Fruit fly (Drosophila melanogaster) whole organism, embryonic: ENCODE results near the gene CG12507.
A peak's percentile ranks its signal among the peaks of the same experiment; 100 is the strongest.

Experiments
- Atf6 ChIP-seq: fragments of 200-800 bp; sonication (Bioruptor generic); IDR thresholded peaks from 2 replicates; pipeline ENCODE4 v1.3.6; 2022; ENCODE audit warnings: missing biosample characterization, missing genetic modification characterization
- Awh ChIP-seq: fragments of 200-800 bp; sonication (Bioruptor generic); IDR thresholded peaks from 2 replicates; pipeline ENCODE4, ENCODE4 v1.3.6; 2022; ENCODE audit warnings: missing biosample characterization, missing genetic modification characterization
- B-H1 ChIP-seq: fragments of 200-800 bp; sonication (Bioruptor generic); IDR thresholded peaks from 3 replicates; pipeline ENCODE4 v1.3.6; 2022; ENCODE audit warnings: missing biosample characterization, missing genetic modification characterization
- Blimp-1 ChIP-seq: fragments of 200-800 bp; sonication (Bioruptor generic); optimal IDR thresholded peaks from 3 replicates; lab custom pipeline; 2018; ENCODE audit warnings: missing biosample characterization, missing genetic modification characterization, mild to moderate bottlenecking, moderate library complexity, missing genetic modification reagents
- CG10321 ChIP-seq: fragments of 200-800 bp; sonication (Bioruptor generic); IDR thresholded peaks from 2 replicates; pipeline ENCODE4 v1.3.6; 2022; ENCODE audit warnings: missing biosample characterization, missing genetic modification characterization
- CG10543 ChIP-seq: fragments of 200-800 bp; sonication (Bioruptor generic); optimal IDR thresholded peaks from 3 replicates; lab custom pipeline; 2017; ENCODE audit warnings: missing biosample characterization, mild to moderate bottlenecking, missing genetic modification characterization, moderate library complexity
- CG10565 ChIP-seq: fragments of 200-800 bp; sonication (Bioruptor generic); optimal IDR thresholded peaks from 3 replicates; lab custom pipeline; 2016; ENCODE audit warnings: missing biosample characterization, mild to moderate bottlenecking, missing genetic modification characterization
- CG11085 ChIP-seq: fragments of 200-800 bp; sonication (Bioruptor generic); IDR thresholded peaks from 2 replicates; pipeline ENCODE4 v1.3.6; 2022; ENCODE audit warnings: missing biosample characterization, missing genetic modification characterization
- CG11247 ChIP-seq: fragments of 200-800 bp; sonication (Bioruptor generic); IDR thresholded peaks from 2 replicates; pipeline ENCODE4 v1.3.6; 2022; ENCODE audit warnings: missing biosample characterization, missing genetic modification characterization
- CG11696 ChIP-seq: fragments of 200-800 bp; sonication (Bioruptor generic); IDR thresholded peaks from 2 replicates; pipeline ENCODE4 v1.3.6; 2022; ENCODE audit warnings: missing biosample characterization, missing genetic modification characterization
- CG12769 ChIP-seq: fragments of 200-800 bp; sonication (Bioruptor generic); optimal IDR thresholded peaks from 2 replicates; lab custom pipeline; 2019; ENCODE audit warnings: missing biosample characterization, mild to moderate bottlenecking, missing genetic modification characterization, moderate library complexity
- CG13296 ChIP-seq: fragments of 200-800 bp; sonication (Bioruptor generic); optimal IDR thresholded peaks from 3 replicates; lab custom pipeline; 2018; ENCODE audit warnings: missing biosample characterization, mild to moderate bottlenecking, missing genetic modification characterization
- CG14710 ChIP-seq: fragments of 200-800 bp; sonication (Bioruptor generic); optimal IDR thresholded peaks from 3 replicates; lab custom pipeline; 2019; ENCODE audit warnings: missing biosample characterization, mild to moderate bottlenecking, missing genetic modification characterization, moderate library complexity
- CG1647 ChIP-seq: fragments of 200-800 bp; sonication (Bioruptor generic); optimal IDR thresholded peaks from 3 replicates; lab custom pipeline; 2016; ENCODE audit warnings: missing biosample characterization, missing genetic modification characterization
- CG16779 ChIP-seq: fragments of 200-800 bp; sonication (Bioruptor generic); IDR thresholded peaks from 2 replicates; pipeline ENCODE4 v1.3.6; 2022; ENCODE audit warnings: missing biosample characterization, missing genetic modification characterization
- CG17568 ChIP-seq: fragments of 200-800 bp; sonication (Bioruptor generic); optimal IDR thresholded peaks from 2 replicates; lab custom pipeline; 2018; ENCODE audit warnings: missing biosample characterization, mild to moderate bottlenecking, missing genetic modification characterization, moderate library complexity
- CG17829 ChIP-seq: fragments of 200-800 bp; optimal IDR thresholded peaks from 2 replicates; lab custom pipeline; 2019; ENCODE audit warnings: missing biosample characterization, mild to moderate bottlenecking, missing genetic modification characterization, moderate library complexity
- CG2678 ChIP-seq: fragments of 200-800 bp; sonication (Bioruptor generic); optimal IDR thresholded peaks from 3 replicates; lab custom pipeline; 2019; ENCODE audit warnings: missing biosample characterization, mild to moderate bottlenecking, missing genetic modification characterization, moderate library complexity
- CG4820 ChIP-seq: fragments of 200-800 bp; sonication (Bioruptor generic); optimal IDR thresholded peaks from 3 replicates; lab custom pipeline; 2016; ENCODE audit warnings: missing biosample characterization, missing genetic modification characterization
- CG9932 ChIP-seq: fragments of 200-800 bp; sonication (Bioruptor generic); IDR thresholded peaks from 2 replicates; pipeline ENCODE4 v1.3.6; 2022; ENCODE audit warnings: missing biosample characterization, missing genetic modification characterization
- D19A ChIP-seq: fragments of 200-800 bp; optimal IDR thresholded peaks from 3 replicates; lab custom pipeline; 2019; ENCODE audit warnings: missing biosample characterization, mild to moderate bottlenecking, missing genetic modification characterization, moderate library complexity
- Dip2 ChIP-seq: fragments of 200-800 bp; sonication (Bioruptor generic); IDR thresholded peaks from 2 replicates; pipeline ENCODE4 v1.3.6; 2022; ENCODE audit warnings: missing biosample characterization, missing genetic modification characterization
- Dll ChIP-seq: fragments of 200-800 bp; sonication (Bioruptor generic); IDR thresholded peaks from 4 replicates; pipeline ENCODE4 v1.3.6; 2022; ENCODE audit warnings: missing biosample characterization, missing genetic modification characterization; ENCODE audit not compliant: partially characterized antibody
- HLH4C ChIP-seq: fragments of 200-800 bp; sonication (Bioruptor generic); IDR thresholded peaks from 3 replicates; pipeline ENCODE4 v1.3.6; 2022; ENCODE audit warnings: missing biosample characterization, missing genetic modification characterization; ENCODE audit not compliant: partially characterized antibody
- Max ChIP-seq: fragments of 200-800 bp; sonication (Bioruptor generic); optimal IDR thresholded peaks from 2 replicates; lab custom pipeline; 2016; ENCODE audit warnings: missing biosample characterization, mild to moderate bottlenecking, missing genetic modification characterization
- NC2α ChIP-seq: fragments of 200-800 bp; sonication (Bioruptor generic); optimal IDR thresholded peaks from 2 replicates; lab custom pipeline; 2016; ENCODE audit warnings: missing biosample characterization, missing genetic modification characterization
- NC2β ChIP-seq: fragments of 200-800 bp; sonication (Bioruptor generic); optimal IDR thresholded peaks from 2 replicates; lab custom pipeline; 2016; ENCODE audit warnings: missing biosample characterization, missing genetic modification characterization
- Neu2 ChIP-seq: fragments of 200-800 bp; sonication (Bioruptor generic); optimal IDR thresholded peaks from 3 replicates; lab custom pipeline; 2016; ENCODE audit warnings: missing biosample characterization, missing genetic modification characterization, borderline replicate concordance
- Oli ChIP-seq: fragments of 200-800 bp; sonication (Bioruptor generic); optimal IDR thresholded peaks from 2 replicates; lab custom pipeline; 2018; ENCODE audit warnings: missing biosample characterization, mild to moderate bottlenecking, missing genetic modification characterization, moderate library complexity
- Sry-δ ChIP-seq: fragments of 200-800 bp; sonication (Bioruptor generic); optimal IDR thresholded peaks from 2 replicates; lab custom pipeline; 2016; ENCODE audit warnings: missing biosample characterization, missing genetic modification characterization
- Xbp1 ChIP-seq: fragments of 200-800 bp; sonication (Bioruptor generic); optimal IDR thresholded peaks from 3 replicates; lab custom pipeline; 2016; ENCODE audit warnings: missing biosample characterization, mild to moderate bottlenecking, missing genetic modification characterization
- YL-1 ChIP-seq: fragments of 200-800 bp; sonication (Bioruptor generic); optimal IDR thresholded peaks from 3 replicates; lab custom pipeline; 2017; ENCODE audit warnings: missing biosample characterization, mild to moderate bottlenecking, missing genetic modification characterization
- ash1 ChIP-seq: fragments of 200-800 bp; sonication (Bioruptor generic); optimal IDR thresholded peaks from 2 replicates; lab custom pipeline; 2018; ENCODE audit warnings: missing biosample characterization, mild to moderate bottlenecking, missing genetic modification characterization
- btn ChIP-seq: fragments of 200-800 bp; sonication (Bioruptor generic); optimal IDR thresholded peaks from 2 replicates; lab custom pipeline; 2016; ENCODE audit warnings: missing biosample characterization, missing genetic modification characterization
- chm ChIP-seq: fragments of 200-800 bp; sonication (Bioruptor generic); IDR thresholded peaks from 2 replicates; pipeline ENCODE4 v1.3.6; 2022; ENCODE audit warnings: missing biosample characterization, missing genetic modification characterization
- crp ChIP-seq, 2 experiments: fragments of 200-800 bp; sonication (Bioruptor generic); optimal IDR thresholded peaks; 2 replicates in 1 of 2; 3 replicates in 1 of 2; lab custom pipeline; 2017; ENCODE audit warnings: missing biosample characterization in 2 of 2, missing genetic modification characterization in 2 of 2, mild to moderate bottlenecking in 1 of 2, moderate library complexity in 1 of 2
- fd3F ChIP-seq: fragments of 200-800 bp; sonication (Bioruptor generic); optimal IDR thresholded peaks from 2 replicates; lab custom pipeline; 2018; ENCODE audit warnings: missing biosample characterization, mild to moderate bottlenecking, missing genetic modification characterization, moderate library complexity
- gce ChIP-seq: fragments of 200-800 bp; sonication (Bioruptor generic); IDR thresholded peaks from 3 replicates; pipeline ENCODE4 v1.3.6; 2022; ENCODE audit warnings: missing biosample characterization, missing genetic modification characterization
- inv ChIP-seq: fragments of 200-800 bp; sonication (Bioruptor generic); IDR thresholded peaks from 2 replicates; pipeline ENCODE4 v1.3.6; 2022; ENCODE audit warnings: missing biosample characterization, missing genetic modification characterization; ENCODE audit not compliant: partially characterized antibody
- kay ChIP-seq: fragments of 200-800 bp; sonication (Bioruptor generic); optimal IDR thresholded peaks from 2 replicates; lab custom pipeline; 2016; ENCODE audit warnings: missing biosample characterization, missing genetic modification characterization
- kni ChIP-seq: fragments of 200-800 bp; sonication (Bioruptor generic); optimal IDR thresholded peaks from 3 replicates; lab custom pipeline; 2017; ENCODE audit warnings: mild to moderate bottlenecking, missing biosample characterization, missing genetic modification reagents, missing genetic modification characterization
- mld ChIP-seq: fragments of 200-800 bp; sonication (Bioruptor generic); IDR thresholded peaks from 3 replicates; pipeline ENCODE4 v1.3.6; 2022; ENCODE audit warnings: missing biosample characterization, missing genetic modification characterization; ENCODE audit not compliant: partially characterized antibody
- pfk ChIP-seq: fragments of 200-800 bp; sonication (Bioruptor generic); optimal IDR thresholded peaks from 2 replicates; lab custom pipeline; 2018; ENCODE audit warnings: missing biosample characterization, mild to moderate bottlenecking, missing genetic modification characterization, moderate library complexity
- sd ChIP-seq: fragments of 200-800 bp; sonication (Bioruptor generic); optimal IDR thresholded peaks from 3 replicates; lab custom pipeline; 2018; ENCODE audit warnings: missing biosample characterization, mild to moderate bottlenecking, missing genetic modification characterization, moderate library complexity
- seq ChIP-seq: fragments of 200-800 bp; sonication (Bioruptor generic); IDR thresholded peaks from 2 replicates; pipeline ENCODE4 v1.3.6; 2022; ENCODE audit warnings: missing biosample characterization, missing genetic modification characterization
- shn ChIP-seq: fragments of 200-800 bp; sonication (Bioruptor generic); optimal IDR thresholded peaks from 3 replicates; lab custom pipeline; 2016; ENCODE audit warnings: missing biosample characterization, missing genetic modification characterization
- slp2 ChIP-seq: fragments of 200-800 bp; sonication (Bioruptor generic); optimal IDR thresholded peaks from 2 replicates; lab custom pipeline; 2016; ENCODE audit warnings: missing biosample characterization, missing genetic modification characterization
- sob ChIP-seq: fragments of 200-800 bp; sonication (Bioruptor generic); IDR thresholded peaks from 2 replicates; pipeline ENCODE4 v1.3.6; 2022; ENCODE audit warnings: missing biosample characterization, missing genetic modification characterization
- tin ChIP-seq: fragments of 200-800 bp; sonication (Bioruptor generic); optimal IDR thresholded peaks from 3 replicates; lab custom pipeline; 2016; ENCODE audit warnings: missing biosample characterization, missing genetic modification characterization
- trh ChIP-seq: fragments of 200-800 bp; sonication (Bioruptor generic); optimal IDR thresholded peaks from 2 replicates; lab custom pipeline; 2016; ENCODE audit warnings: missing biosample characterization, missing genetic modification characterization
- wek ChIP-seq: fragments of 200-800 bp; sonication (Bioruptor generic); optimal IDR thresholded peaks from 3 replicates; lab custom pipeline; 2018; ENCODE audit warnings: missing biosample characterization, mild to moderate bottlenecking, missing genetic modification characterization, moderate library complexity

Gene CG12507

dm6 chrX:16288492-16288964 is 22.2 kb upstream of the CG12507 start, which contains the start of the genes CG32576 and caz (continued):
- no peak; the same call in none of the 2 replicates for TF ChIP-seq CG9932 (GFP tag; lab: Robert Waterston, UW)
- TF ChIP-seq CG11247, result no peak
- TF ChIP-seq CG1647, result no peak
- TF ChIP-seq D19A (tag; lab: Kevin White, UChicago), result no peak
- no peak for TF ChIP-seq Awh
- peak; percentile 67; the same call in 1 of the 2 replicates for TF ChIP-seq inv (GFP tag; lab: Robert Waterston, UW)
- TF ChIP-seq mld (GFP tag; lab: Robert Waterston, UW), result no peak
- peak; percentile 81 for TF ChIP-seq sd (tag; lab: Kevin White, UChicago)
- TF ChIP-seq btn (GFP tag; lab: Kevin White, UChicago), result no peak
- TF ChIP-seq CG11696 (GFP tag; lab: Robert Waterston, UW), result no peak
- peak; percentile 77 for TF ChIP-seq Dll (GFP tag; lab: Robert Waterston, UW)
- TF ChIP-seq Blimp-1 (GFP tag; lab: Kevin White, UChicago), result no peak
- no peak for TF ChIP-seq CG13296
- peak; percentile 22 for TF ChIP-seq tin (GFP tag; lab: Kevin White, UChicago)
- no peak for TF ChIP-seq Dip2
- TF ChIP-seq CG2678 (tag; lab: Kevin White, UChicago), result no peak
- TF ChIP-seq HLH4C, result peak; percentile 55; the same call in 2 of the 3 replicates
- no peak for TF ChIP-seq CG12769 (tag; lab: Kevin White, UChicago)
- TF ChIP-seq pfk (GFP tag; lab: Kevin White, UChicago), result peak; percentile 93
- peak; percentile 13 for TF ChIP-seq fd3F (GFP tag; lab: Kevin White, UChicago)
- TF ChIP-seq chm (GFP tag; lab: Robert Waterston, UW), result no peak
- TF ChIP-seq CG11085 (GFP tag; lab: Robert Waterston, UW), result no peak
- TF ChIP-seq CG17829, result peak; percentile 53
- peak; percentile 81 for TF ChIP-seq CG14710
- no peak for TF ChIP-seq CG10321 (GFP tag; lab: Robert Waterston, UW)
- peak; percentile 39; the same call in 1 of the 2 replicates for TF ChIP-seq sob (GFP tag; lab: Robert Waterston, UW)
- TF ChIP-seq Neu2 (GFP tag; lab: Kevin White, UChicago), result no peak
- no peak for TF ChIP-seq NC2α (GFP tag; lab: Kevin White, UChicago)
- TF ChIP-seq Atf6 (GFP tag; lab: Robert Waterston, UW), result no peak
- TF ChIP-seq NC2β (GFP tag; lab: Kevin White, UChicago), result no peak
- TF ChIP-seq crp (GFP tag; optimal IDR thresholded peaks at IDR 0.05; lab: Kevin White, UChicago), result peak; percentile 2 to 88
- peak; percentile 81 for TF ChIP-seq Sry-δ (GFP tag; lab: Kevin White, UChicago)
- no peak for TF ChIP-seq B-H1
- TF ChIP-seq shn (GFP tag; lab: Kevin White, UChicago), result no peak
- no peak for TF ChIP-seq seq
- peak; percentile 49 for TF ChIP-seq Max (GFP tag; lab: Kevin White, UChicago)
- no peak for TF ChIP-seq kni (GFP tag; lab: Kevin White, UChicago)
- no peak for TF ChIP-seq slp2 (GFP tag; lab: Kevin White, UChicago)
- TF ChIP-seq CG4820 (GFP tag; lab: Kevin White, UChicago), result peak; percentile 18
- TF ChIP-seq Oli, result no peak
- no peak for TF ChIP-seq ash1 (GFP tag; lab: Kevin White, UChicago)
- TF ChIP-seq Xbp1 (GFP tag; lab: Kevin White, UChicago), result peak; percentile 60
- TF ChIP-seq CG17568 (GFP tag; lab: Kevin White, UChicago), result peak; percentile 27
- TF ChIP-seq YL-1 (GFP tag; lab: Kevin White, UChicago), result peak; percentile 84
- no peak for TF ChIP-seq CG16779 (GFP tag; lab: Robert Waterston, UW)
- no peak for TF ChIP-seq wek (GFP tag; lab: Kevin White, UChicago)
- no peak for TF ChIP-seq CG10565 (GFP tag; lab: Kevin White, UChicago)
- TF ChIP-seq kay (GFP tag; lab: Kevin White, UChicago), result no peak
- TF ChIP-seq gce (GFP tag; lab: Robert Waterston, UW), result no peak
- peak; percentile 74 for TF ChIP-seq CG10543 (GFP tag; lab: Kevin White, UChicago)
- TF ChIP-seq trh (GFP tag; lab: Kevin White, UChicago), result no peak
